Fruit fly (Drosophila melanogaster) Kc167 (cell line): ENCODE measurements around the gene Lerp.

Experiments used
- Myc ChIP-seq: fragments of >200 bp; optimal IDR thresholded peaks from 2 replicates; lab custom pipeline; 2017; ENCODE audit warnings: missing external identifiers
- Sin3A ChIP-seq: fragments of >200 bp; optimal IDR thresholded peaks from 2 replicates; lab custom pipeline; 2018; ENCODE audit warnings: missing external identifiers
- h ChIP-seq: fragments of >200 bp; optimal IDR thresholded peaks from 3 replicates; lab custom pipeline; 2018; ENCODE audit warnings: missing external identifiers
- insv ChIP-seq: fragments of >200 bp; optimal IDR thresholded peaks from 3 replicates; lab custom pipeline; 2018; ENCODE audit warnings: missing external identifiers
- psq ChIP-seq: fragments of >200 bp; optimal IDR thresholded peaks from 2 replicates; lab custom pipeline; 2017; ENCODE audit warnings: missing external identifiers
- ttk ChIP-seq: sonication (Bioruptor generic); optimal IDR thresholded peaks from 2 replicates; lab custom pipeline; 2017; ENCODE audit warnings: missing external identifiers

The Lerp gene

DNA sequence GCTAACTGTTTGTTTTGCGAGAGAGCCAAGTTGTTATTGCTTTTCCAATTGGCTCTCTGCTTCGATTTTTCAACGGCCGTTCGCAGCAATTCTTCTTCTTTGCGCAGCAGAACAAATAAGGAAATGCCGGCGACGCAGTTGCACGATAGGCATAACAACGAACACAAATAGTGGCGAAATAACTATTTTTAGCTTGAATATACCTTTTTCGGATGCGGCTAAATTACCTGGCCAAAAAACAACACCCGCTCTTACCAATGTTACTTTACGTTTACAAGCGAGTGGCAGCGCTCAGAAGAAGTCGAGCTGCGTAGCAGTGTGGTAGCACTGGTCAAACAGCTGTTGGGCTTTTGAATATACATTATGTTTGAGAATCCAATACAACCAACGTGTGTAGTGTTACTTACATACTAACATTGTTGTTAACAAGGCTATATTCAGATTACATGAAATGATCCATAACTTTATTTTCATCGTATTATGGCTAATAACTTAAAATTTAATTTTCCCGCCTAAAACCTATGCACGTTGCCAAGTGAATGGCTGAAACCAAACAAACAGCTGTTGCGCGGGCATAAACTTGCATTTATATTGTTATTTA is at the start of gene Lerp, which contains the start of gene IntS12:
Lerp (minus strand) TSS at position 283 of the 601 bp plus-strand sequence.
IntS12 (plus strand) TSS at position 529 of the 601 bp plus-strand sequence.
- TF ChIP-seq h (lab: Kevin White, UChicago) (no peak), insv (no peak), Myc (lab: Kevin White, UChicago) (no peak), ttk (lab: Kevin White, UChicago) (no peak), Sin3A (no peak), psq (lab: Kevin White, UChicago) (no peak)

DNA sequence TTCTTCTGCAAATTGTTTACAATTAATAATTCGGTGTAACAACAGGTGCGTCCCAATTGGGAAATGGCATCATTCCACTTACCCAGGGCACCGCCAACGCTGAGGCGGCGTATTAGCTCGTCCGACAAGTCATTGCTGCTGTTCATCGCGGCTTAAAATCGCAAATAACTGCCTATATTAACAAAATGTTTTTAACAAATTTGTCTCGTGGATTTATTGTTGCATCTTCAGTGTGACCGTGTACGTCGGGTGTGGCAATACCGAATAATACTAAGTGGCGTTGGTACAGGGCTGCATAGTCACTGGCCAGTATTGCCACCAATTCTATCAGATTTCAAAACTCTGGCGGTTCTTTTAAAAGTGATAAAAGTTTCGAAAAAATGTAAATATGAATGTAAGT is 49.7 kb upstream of the Lerp start, which contains the start of gene Ets97D:
Ets97D (minus strand) TSS at position 272 of the 400 bp plus-strand sequence.
- TF ChIP-seq psq (lab: Kevin White, UChicago) = no peak
- no peak for TF ChIP-seq Myc (lab: Kevin White, UChicago)
- TF ChIP-seq Sin3A = no peak
- TF ChIP-seq ttk (lab: Kevin White, UChicago) = no peak
- no peak for TF ChIP-seq h (lab: Kevin White, UChicago)
- TF ChIP-seq insv = no peak

dm6 chr3R:26908750-26909149 is 45.8 kb upstream of the Lerp start:
- TF ChIP-seq h (lab: Kevin White, UChicago) = no peak
- no peak for TF ChIP-seq ttk (lab: Kevin White, UChicago)
- no peak for TF ChIP-seq Sin3A
- no peak for TF ChIP-seq psq (lab: Kevin White, UChicago)
- no peak for TF ChIP-seq Myc (lab: Kevin White, UChicago)
- TF ChIP-seq insv = no peak

DNA sequence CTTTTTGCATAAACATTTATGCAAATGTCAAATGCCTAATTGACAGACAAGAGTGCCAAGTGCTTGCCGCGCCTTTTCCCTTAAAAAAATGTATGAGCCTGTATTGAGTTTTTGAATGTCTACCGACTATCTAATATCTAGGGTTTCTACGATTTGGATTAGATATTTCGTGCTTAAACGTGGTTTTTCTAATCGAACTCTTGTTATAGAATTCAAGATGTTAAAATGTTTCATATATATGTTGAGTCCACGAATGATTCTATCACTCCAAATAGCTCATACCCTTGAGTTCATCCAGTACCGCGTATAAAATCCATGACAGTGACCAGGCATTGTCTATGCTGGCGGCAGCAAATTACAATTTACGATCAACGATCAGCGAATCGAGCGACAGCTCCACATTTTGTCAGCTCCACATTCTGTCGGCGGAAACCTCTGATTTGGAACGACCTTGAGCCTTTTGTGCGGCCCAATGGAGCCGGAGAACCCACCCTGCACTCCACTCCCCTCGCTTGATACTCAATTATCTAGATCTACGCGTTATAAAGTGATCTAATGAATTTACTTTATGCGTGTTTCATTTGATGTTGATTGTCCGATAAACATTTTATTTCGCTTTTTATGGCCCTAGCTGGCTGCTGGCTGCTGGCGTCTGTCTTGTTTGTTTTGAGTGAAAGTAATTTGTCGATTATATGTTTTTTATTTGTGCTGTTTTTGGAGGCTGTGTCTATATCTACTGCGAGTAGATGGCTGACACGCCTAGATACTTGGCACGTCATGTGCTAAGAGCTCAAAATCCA is 44.0 kb upstream of the Lerp start:
- TF ChIP-seq Myc (lab: Kevin White, UChicago) (no peak), psq (lab: Kevin White, UChicago) (no peak), Sin3A (no peak), ttk (lab: Kevin White, UChicago) (no peak), insv (no peak), h (lab: Kevin White, UChicago) (no peak)

- TF ChIP-seq ttk (lab: Kevin White, UChicago) (no peak), Myc (lab: Kevin White, UChicago) (no peak), insv (no peak), Sin3A (no peak), psq (lab: Kevin White, UChicago) (no peak), h (lab: Kevin White, UChicago) (no peak)
Observed at dm6 chr3R:26906034-26906433, 43.1 kb upstream of the Lerp start.

DNA sequence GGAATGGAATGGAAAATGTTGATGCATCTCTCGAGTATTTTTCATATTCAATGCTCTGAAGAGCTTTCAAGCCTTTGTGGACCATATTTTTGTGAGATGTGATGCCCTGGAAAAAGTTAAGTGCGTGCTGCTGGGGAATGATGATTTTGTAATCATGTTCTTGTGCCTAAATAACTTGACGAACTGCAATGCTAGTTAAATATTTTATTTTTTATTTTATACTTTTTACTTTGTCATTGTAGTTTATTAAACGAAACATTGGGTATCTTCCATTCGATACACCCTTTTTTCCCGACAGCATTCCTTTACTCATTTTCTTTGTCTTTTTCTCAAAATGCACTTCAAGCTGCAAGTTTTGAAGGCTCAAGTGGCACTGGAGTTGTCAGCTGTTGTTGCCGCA is 37.1 kb upstream of the Lerp start:
- TF ChIP-seq insv (no peak), ttk (lab: Kevin White, UChicago) (no peak), psq (lab: Kevin White, UChicago) (no peak), Sin3A (no peak), Myc (lab: Kevin White, UChicago) (no peak), h (lab: Kevin White, UChicago) (no peak)

dm6 chr3R:26897302-26897701 is 34.4 kb upstream of the Lerp start:
- TF ChIP-seq Sin3A = no peak
- TF ChIP-seq Myc (lab: Kevin White, UChicago) = no peak
- no peak for TF ChIP-seq ttk (lab: Kevin White, UChicago)
- no peak for TF ChIP-seq psq (lab: Kevin White, UChicago)
- TF ChIP-seq insv = no peak
- no peak for TF ChIP-seq h (lab: Kevin White, UChicago)

DNA sequence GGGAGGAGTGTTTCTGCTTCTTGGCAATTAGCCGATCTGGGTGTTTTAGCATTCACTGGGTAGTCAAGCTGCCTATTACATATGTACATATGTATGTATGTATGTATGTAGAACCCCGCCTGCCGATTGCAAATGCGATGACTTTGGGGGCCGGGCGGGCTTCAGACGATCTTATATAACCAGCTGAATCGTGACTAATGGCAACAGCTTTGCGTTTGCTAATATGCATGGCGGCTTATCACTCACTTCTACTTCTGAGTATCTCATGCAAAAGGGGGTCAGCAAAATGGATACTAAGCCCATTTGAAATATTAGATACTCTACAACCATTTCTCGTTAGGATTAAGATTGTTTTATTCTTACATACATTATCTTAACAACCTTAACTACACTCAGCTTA is 33.3 kb upstream of the Lerp start:
- TF ChIP-seq ttk (lab: Kevin White, UChicago) = no peak
- TF ChIP-seq insv = no peak
- no peak for TF ChIP-seq Sin3A
- no peak for TF ChIP-seq Myc (lab: Kevin White, UChicago)
- no peak for TF ChIP-seq psq (lab: Kevin White, UChicago)

DNA sequence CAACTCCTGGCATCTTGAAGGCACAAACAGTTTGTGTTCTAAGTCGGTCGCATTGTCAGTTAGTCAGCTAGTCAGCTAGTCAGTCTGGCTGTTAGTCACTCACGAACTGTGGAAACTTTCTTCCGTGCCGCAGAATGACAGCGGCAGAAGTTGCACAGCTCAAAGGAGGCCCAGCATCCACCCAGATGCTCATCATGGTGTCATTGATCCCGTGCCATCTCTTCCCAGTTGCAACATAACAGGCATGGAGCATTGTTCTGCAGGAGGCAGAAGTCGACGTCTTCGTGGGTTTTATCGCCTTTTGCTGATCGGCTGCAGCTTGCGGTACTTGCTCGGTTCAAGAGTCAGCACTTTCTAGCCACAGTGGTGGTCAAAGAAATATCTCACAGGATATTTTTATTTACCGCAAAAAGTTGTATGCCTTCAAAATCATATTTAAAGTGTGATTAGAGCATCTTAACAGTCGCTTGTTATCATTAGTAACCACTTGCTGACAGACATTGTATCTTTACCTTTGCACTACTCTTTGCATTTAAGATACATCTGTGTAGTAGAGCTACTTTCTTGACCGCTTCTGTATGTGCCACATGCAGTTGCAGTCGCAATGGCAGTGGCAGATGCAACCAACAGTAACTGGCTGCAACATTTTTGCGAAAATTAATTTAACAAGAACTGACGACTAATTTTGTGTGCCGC is 30.8 kb upstream of the Lerp start:
- TF ChIP-seq ttk (lab: Kevin White, UChicago) (no peak), insv (no peak), h (lab: Kevin White, UChicago) (no peak), Sin3A (no peak), psq (lab: Kevin White, UChicago) (no peak), Myc (lab: Kevin White, UChicago) (no peak)

DNA sequence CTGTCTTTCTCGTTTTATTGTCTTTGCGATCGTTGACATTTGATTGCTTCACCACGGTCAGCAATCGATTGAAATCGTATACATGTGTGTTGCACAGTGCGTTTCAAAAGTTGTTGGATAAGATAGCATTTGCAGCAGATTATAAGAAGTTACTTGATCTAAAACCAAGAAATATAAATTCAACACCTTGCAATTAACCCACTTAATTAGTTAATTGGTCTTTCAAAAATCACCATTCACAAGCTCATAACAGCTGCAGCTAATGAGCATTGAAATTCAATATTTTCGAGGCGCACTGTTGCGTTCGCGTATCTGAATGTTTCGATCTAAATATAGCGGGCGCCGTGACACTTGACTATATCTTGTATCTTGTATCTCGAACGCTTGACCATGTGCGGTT is 29.8 kb upstream of the Lerp start:
- no peak for TF ChIP-seq Myc (lab: Kevin White, UChicago)
- TF ChIP-seq ttk (lab: Kevin White, UChicago) = no peak
- no peak for TF ChIP-seq insv
- TF ChIP-seq Sin3A = no peak
- TF ChIP-seq psq (lab: Kevin White, UChicago) = no peak
- TF ChIP-seq h (lab: Kevin White, UChicago) = no peak

DNA sequence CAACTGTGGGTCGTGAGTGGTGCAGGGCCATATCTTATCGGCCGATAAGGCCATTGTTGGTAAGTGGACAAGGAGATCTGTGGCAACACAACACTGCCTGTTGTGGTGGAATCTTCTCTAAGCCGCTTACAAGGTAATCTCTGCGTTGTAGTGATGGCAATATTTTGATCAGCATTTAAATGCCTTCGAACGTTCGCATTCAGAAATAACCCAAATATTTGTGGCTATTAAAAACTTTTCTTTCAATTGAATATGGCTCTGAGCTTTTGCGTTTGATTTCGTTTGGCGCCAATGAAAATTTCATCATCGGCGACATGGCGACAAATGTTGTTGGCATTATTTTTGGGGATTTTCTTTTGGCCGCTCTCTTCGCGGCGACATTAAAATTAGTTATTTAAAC is 27.6 kb upstream of the Lerp start:
- TF ChIP-seq psq (lab: Kevin White, UChicago) (no peak), Myc (lab: Kevin White, UChicago) (no peak), Sin3A (no peak), ttk (lab: Kevin White, UChicago) (no peak)

DNA sequence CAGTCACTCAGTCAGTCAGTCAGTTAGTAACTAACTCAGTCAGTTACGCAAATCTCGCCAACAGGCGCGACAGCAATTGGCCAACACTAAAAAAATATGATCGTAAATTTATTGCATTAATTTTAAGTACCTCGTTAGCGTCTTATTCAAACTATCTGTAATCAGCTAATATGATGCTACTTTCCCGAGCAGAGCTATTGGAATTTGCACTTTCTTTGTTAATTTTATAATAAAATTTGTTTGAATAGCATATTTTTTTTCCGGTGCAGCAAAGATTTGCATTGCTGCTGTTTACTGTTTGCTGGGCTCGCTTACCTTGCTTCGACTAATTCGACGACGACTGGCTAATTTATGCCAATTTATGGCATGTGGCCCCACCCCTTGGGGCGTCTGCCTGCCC is 27.2 kb upstream of the Lerp start:
- no peak for TF ChIP-seq Myc (lab: Kevin White, UChicago)
- no peak for TF ChIP-seq Sin3A
- TF ChIP-seq h (lab: Kevin White, UChicago) = no peak
- no peak for TF ChIP-seq ttk (lab: Kevin White, UChicago)
- no peak for TF ChIP-seq insv
- TF ChIP-seq psq (lab: Kevin White, UChicago) = no peak
